Fruit fly (Drosophila melanogaster) whole organism, embryonic: ENCODE measurements around the gene RpS9.

ENCODE experiments used
- Asciz ChIP-seq: fragments of 200-800 bp; sonication (Bioruptor generic); optimal IDR thresholded peaks from 2 replicates; lab custom pipeline; 2017; ENCODE audit warnings: missing biosample characterization, mild to moderate bottlenecking, missing genetic modification characterization, missing genetic modification reagents
- CG10267 ChIP-seq: fragments of 200-800 bp; sonication (Bioruptor generic); optimal IDR thresholded peaks from 2 replicates; lab custom pipeline; 2018; ENCODE audit warnings: missing biosample characterization, mild to moderate bottlenecking, missing genetic modification characterization, moderate library complexity
- CG11085 ChIP-seq: fragments of 200-800 bp; sonication (Bioruptor generic); IDR thresholded peaks from 2 replicates; pipeline ENCODE4 v1.3.6; 2022; ENCODE audit warnings: missing biosample characterization, missing genetic modification characterization
- CG11504 ChIP-seq: fragments of 200-800 bp; sonication (Bioruptor generic); optimal IDR thresholded peaks from 3 replicates; lab custom pipeline; 2019; ENCODE audit warnings: missing biosample characterization, mild to moderate bottlenecking, missing genetic modification characterization, moderate library complexity
- CG11723 ChIP-seq: fragments of 200-800 bp; sonication (Bioruptor generic); optimal IDR thresholded peaks from 2 replicates; lab custom pipeline; 2017; ENCODE audit warnings: missing biosample characterization, mild to moderate bottlenecking, missing genetic modification characterization
- CG12299 ChIP-seq: fragments of 200-800 bp; sonication (Bioruptor generic); optimal IDR thresholded peaks from 2 replicates; lab custom pipeline; 2018; ENCODE audit warnings: missing biosample characterization, mild to moderate bottlenecking, missing genetic modification characterization
- CG1603 ChIP-seq: fragments of 200-800 bp; sonication (Bioruptor generic); optimal IDR thresholded peaks from 2 replicates; lab custom pipeline; 2019; ENCODE audit warnings: missing biosample characterization, mild to moderate bottlenecking, missing genetic modification characterization, moderate library complexity
- CG1647 ChIP-seq: fragments of 200-800 bp; sonication (Bioruptor generic); optimal IDR thresholded peaks from 3 replicates; lab custom pipeline; 2016; ENCODE audit warnings: missing biosample characterization, missing genetic modification characterization
- CG17359 ChIP-seq: fragments of 200-800 bp; sonication (Bioruptor generic); optimal IDR thresholded peaks from 3 replicates; lab custom pipeline; 2018; ENCODE audit warnings: missing biosample characterization, mild to moderate bottlenecking, missing genetic modification characterization, moderate library complexity
- CG17912 ChIP-seq: fragments of 200-800 bp; sonication (Bioruptor generic); optimal IDR thresholded peaks from 2 replicates; lab custom pipeline; 2018; ENCODE audit warnings: missing biosample characterization, mild to moderate bottlenecking, missing genetic modification characterization
- CG1832 ChIP-seq: fragments of 200-800 bp; sonication (Bioruptor generic); optimal IDR thresholded peaks from 2 replicates; lab custom pipeline; 2017; ENCODE audit warnings: missing biosample characterization, mild to moderate bottlenecking, missing genetic modification characterization, inconsistent platforms
- CG32767 ChIP-seq: fragments of 200-800 bp; sonication (Bioruptor generic); IDR thresholded peaks from 2 replicates; pipeline ENCODE4 v1.3.6; 2022; ENCODE audit warnings: missing biosample characterization, missing genetic modification characterization
- CG34376 ChIP-seq: fragments of 200-800 bp; sonication (Bioruptor generic); optimal IDR thresholded peaks from 2 replicates; lab custom pipeline; 2018; ENCODE audit warnings: missing biosample characterization, mild to moderate bottlenecking, missing genetic modification characterization
- CG3838 ChIP-seq: fragments of 200-800 bp; sonication (Bioruptor generic); optimal IDR thresholded peaks from 3 replicates; lab custom pipeline; 2016; ENCODE audit warnings: missing biosample characterization, missing genetic modification characterization
- CG4707 ChIP-seq: fragments of 200-800 bp; sonication (Bioruptor generic); optimal IDR thresholded peaks from 2 replicates; lab custom pipeline; 2018; ENCODE audit warnings: missing biosample characterization, mild to moderate bottlenecking, missing genetic modification characterization, moderate library complexity
- CG6272 ChIP-seq: fragments of 200-800 bp; sonication (Bioruptor generic); IDR thresholded peaks from 2 replicates; pipeline ENCODE4 v1.3.6; 2022; ENCODE audit warnings: missing biosample characterization, missing genetic modification characterization
- CG6654 ChIP-seq: fragments of 200-800 bp; sonication (Bioruptor generic); optimal IDR thresholded peaks from 2 replicates; lab custom pipeline; 2017; ENCODE audit warnings: missing biosample characterization, mild to moderate bottlenecking, missing genetic modification characterization
- CG6689 ChIP-seq: fragments of 200-800 bp; sonication (Bioruptor generic); IDR thresholded peaks from 2 replicates; pipeline ENCODE4 v1.3.6; 2022; ENCODE audit warnings: missing biosample characterization, missing genetic modification characterization
- CG6791 ChIP-seq: fragments of 200-800 bp; sonication (Bioruptor generic); IDR thresholded peaks from 3 replicates; pipeline ENCODE4 v1.3.6; 2022; ENCODE audit warnings: missing biosample characterization, missing genetic modification characterization; ENCODE audit not compliant: partially characterized antibody
- CG7372 ChIP-seq: fragments of 200-800 bp; sonication (Bioruptor generic); IDR thresholded peaks from 2 replicates; pipeline ENCODE4 v1.3.6; 2022; ENCODE audit warnings: missing biosample characterization, missing genetic modification characterization
- CG9609 ChIP-seq: fragments of 200-800 bp; sonication (Bioruptor generic); optimal IDR thresholded peaks from 3 replicates; lab custom pipeline; 2016; ENCODE audit warnings: missing biosample characterization, missing genetic modification characterization
- CG9817 ChIP-seq: fragments of 200-800 bp; sonication (Bioruptor generic); optimal IDR thresholded peaks from 2 replicates; lab custom pipeline; 2018; ENCODE audit warnings: missing biosample characterization, mild to moderate bottlenecking, missing genetic modification characterization, moderate library complexity
- Deaf1 ChIP-seq: fragments of 200-800 bp; optimal IDR thresholded peaks from 3 replicates; lab custom pipeline; 2019; ENCODE audit warnings: missing biosample characterization, mild to moderate bottlenecking, missing genetic modification characterization, moderate library complexity
- Dll ChIP-seq: fragments of 200-800 bp; sonication (Bioruptor generic); IDR thresholded peaks from 4 replicates; pipeline ENCODE4 v1.3.6; 2022; ENCODE audit warnings: missing biosample characterization, missing genetic modification characterization; ENCODE audit not compliant: partially characterized antibody
- E2f1 ChIP-seq: fragments of 200-800 bp; sonication (Bioruptor generic); IDR thresholded peaks from 2 replicates; pipeline ENCODE4 v1.3.6; 2022; ENCODE audit warnings: missing biosample characterization, missing genetic modification characterization
- E2f2 ChIP-seq: fragments of 200-800 bp; sonication (Bioruptor generic); IDR thresholded peaks from 2 replicates; pipeline ENCODE4 v1.3.6; 2022; ENCODE audit warnings: missing biosample characterization, missing genetic modification characterization
- Gug ChIP-seq: fragments of 200-800 bp; sonication (Bioruptor generic); IDR thresholded peaks from 4 replicates; pipeline ENCODE4 v1.3.6; 2022; ENCODE audit warnings: missing biosample characterization, missing genetic modification characterization
- HmgZ ChIP-seq: fragments of 200-800 bp; sonication (Bioruptor generic); optimal IDR thresholded peaks from 2 replicates; lab custom pipeline; 2018; ENCODE audit warnings: missing biosample characterization, mild to moderate bottlenecking, missing genetic modification characterization
- NC2α ChIP-seq: fragments of 200-800 bp; sonication (Bioruptor generic); optimal IDR thresholded peaks from 2 replicates; lab custom pipeline; 2016; ENCODE audit warnings: missing biosample characterization, missing genetic modification characterization
- Nf-YA ChIP-seq: fragments of 200-800 bp; sonication (Bioruptor generic); IDR thresholded peaks from 2 replicates; pipeline ENCODE4 v1.3.6; 2022; ENCODE audit warnings: missing biosample characterization, missing genetic modification characterization
- Sin3A ChIP-seq: fragments of >200 bp; optimal IDR thresholded peaks from 2 replicates; lab custom pipeline; 2018
- ash1 ChIP-seq: fragments of 200-800 bp; sonication (Bioruptor generic); optimal IDR thresholded peaks from 2 replicates; lab custom pipeline; 2018; ENCODE audit warnings: missing biosample characterization, mild to moderate bottlenecking, missing genetic modification characterization
- bigmax ChIP-seq: fragments of 200-800 bp; sonication (Bioruptor generic); optimal IDR thresholded peaks from 2 replicates; lab custom pipeline; 2018; ENCODE audit warnings: missing biosample characterization, mild to moderate bottlenecking, missing genetic modification characterization
- corto ChIP-seq: fragments of 200-800 bp; sonication (Bioruptor generic); optimal IDR thresholded peaks from 2 replicates; lab custom pipeline; 2016; ENCODE audit warnings: missing biosample characterization, mild to moderate bottlenecking, missing genetic modification characterization, moderate library complexity
- crol ChIP-seq: fragments of 200-800 bp; sonication (Bioruptor generic); IDR thresholded peaks from 2 replicates; pipeline ENCODE4 v1.3.6; 2022; ENCODE audit warnings: missing biosample characterization, missing genetic modification characterization
- cwo ChIP-seq: fragments of 200-800 bp; sonication (Bioruptor generic); optimal IDR thresholded peaks from 3 replicates; lab custom pipeline; 2017; ENCODE audit warnings: missing biosample characterization, missing genetic modification characterization, mild to moderate bottlenecking, moderate library complexity, missing genetic modification reagents
- dimm ChIP-seq: fragments of 200-800 bp; sonication (Bioruptor generic); IDR thresholded peaks from 2 replicates; pipeline ENCODE4 v1.3.6; 2022; ENCODE audit warnings: missing biosample characterization, missing genetic modification characterization
- dm ChIP-seq: fragments of 200-800 bp; sonication (Bioruptor generic); optimal IDR thresholded peaks from 3 replicates; lab custom pipeline; 2016; ENCODE audit warnings: missing biosample characterization, missing genetic modification characterization
- fd64A ChIP-seq: fragments of 200-800 bp; sonication (Bioruptor generic); optimal IDR thresholded peaks from 3 replicates; lab custom pipeline; 2018; ENCODE audit warnings: missing biosample characterization, mild to moderate bottlenecking, missing genetic modification characterization
- nau ChIP-seq: fragments of 200-800 bp; sonication (Bioruptor generic); optimal IDR thresholded peaks from 3 replicates; lab custom pipeline; 2017; ENCODE audit warnings: missing biosample characterization, mild to moderate bottlenecking, missing genetic modification characterization, missing genetic modification reagents
- nom ChIP-seq: fragments of 200-800 bp; sonication (Bioruptor generic); optimal IDR thresholded peaks from 2 replicates; lab custom pipeline; 2017; ENCODE audit warnings: missing biosample characterization, missing genetic modification characterization, mild to moderate bottlenecking, moderate library complexity, missing genetic modification reagents
- pan ChIP-seq, 4 experiments: fragments of >200 bp in 3 of 4; fragments of 200-800 bp in 1 of 4; sonication (Bioruptor generic) in 1 of 4; optimal IDR thresholded peaks in 3 of 4; IDR thresholded peaks in 1 of 4; 2 replicates each; pipeline versions ENCODE4 v1.3.6 to Lab custom; 2017 to 2022; ENCODE audit warnings: missing biosample characterization in 2 of 4, missing genetic modification characterization in 2 of 4, mixed read lengths in 1 of 4
- repo ChIP-seq: fragments of 200-800 bp; sonication (Bioruptor generic); optimal IDR thresholded peaks from 2 replicates; lab custom pipeline; 2016; ENCODE audit warnings: missing biosample characterization, missing genetic modification characterization
- ro ChIP-seq: fragments of 200-800 bp; sonication (Bioruptor generic); IDR thresholded peaks from 2 replicates; pipeline ENCODE4 v1.3.6; 2022; ENCODE audit warnings: missing biosample characterization, missing genetic modification characterization
- shn ChIP-seq: fragments of 200-800 bp; sonication (Bioruptor generic); optimal IDR thresholded peaks from 3 replicates; lab custom pipeline; 2016; ENCODE audit warnings: missing biosample characterization, missing genetic modification characterization
- sisA ChIP-seq: fragments of 200-800 bp; sonication (Bioruptor generic); IDR thresholded peaks from 2 replicates; pipeline ENCODE4 v1.3.6; 2022; ENCODE audit warnings: missing biosample characterization, missing genetic modification characterization
- slbo ChIP-seq: fragments of 200-800 bp; sonication (Bioruptor generic); IDR thresholded peaks from 2 replicates; pipeline ENCODE4 v1.3.6; 2022; ENCODE audit warnings: missing biosample characterization, missing genetic modification characterization
- sqz ChIP-seq: fragments of 200-800 bp; sonication (Bioruptor generic); optimal IDR thresholded peaks from 3 replicates; lab custom pipeline; 2018; ENCODE audit warnings: missing biosample characterization, mild to moderate bottlenecking, missing genetic modification characterization
- ssp ChIP-seq: fragments of 200-800 bp; sonication (Bioruptor generic); IDR thresholded peaks from 2 replicates; pipeline ENCODE4 v1.3.6; 2022; ENCODE audit warnings: missing biosample characterization, missing genetic modification characterization

Gene RpS9

dm6 chr3L:9460775-9461491, 50.4 kb downstream of the RpS9 start, which contains the start of the genes CG3434 and CG44838:
CG3434 (minus strand) TSS chr3L:9460799.
CG44838 (plus strand) TSS chr3L:9461050.
- TF ChIP-seq CG3838 (GFP tag; lab: Kevin White, UChicago) (peak; percentile 27), CG6689 (GFP tag; lab: Robert Waterston, UW) (peak; percentile 73), sqz (GFP tag; lab: Kevin White, UChicago) (peak; percentile 65), nau (GFP tag; lab: Kevin White, UChicago) (peak; percentile 48), CG9817 (tag; lab: Kevin White, UChicago) (peak; percentile 74), CG4707 (GFP tag; lab: Kevin White, UChicago) (no peak), ro (GFP tag; lab: Robert Waterston, UW) (no peak), CG9609 (GFP tag; lab: Kevin White, UChicago) (peak; percentile 53), E2f1 (GFP tag; lab: Robert Waterston, UW) (peak; percentile 73), nom (peak; percentile 51), pan (optimal IDR thresholded peaks at IDR 0.05; lab: Kevin White, UChicago) (no peak), pan (GFP tag; optimal IDR thresholded peaks at IDR 0.05 in 1 of 2, IDR thresholded peaks at IDR 0.05 in 1 of 2) (peak in 1 of 2 experiments; percentile 66), CG11723 (GFP tag; lab: Kevin White, UChicago) (peak; percentile 64), Asciz (GFP tag; lab: Kevin White, UChicago) (peak; percentile 58), Deaf1 (tag; lab: Kevin White, UChicago) (peak; percentile 58), CG1832 (GFP tag; lab: Kevin White, UChicago) (peak; percentile 18), CG6654 (no peak), sisA (peak; percentile 75), dimm (GFP tag; lab: Robert Waterston, UW) (no peak), CG1603 (tag; lab: Kevin White, UChicago) (no peak), crol (GFP tag; lab: Robert Waterston, UW) (no peak), repo (GFP tag; lab: Kevin White, UChicago) (no peak), CG6272 (GFP tag; lab: Robert Waterston, UW) (peak; percentile 76; the same call in 1 of the 2 replicates), Sin3A (lab: Kevin White, UChicago) (peak; percentile 2), HmgZ (peak; percentile 82), CG6791 (no peak), Gug (GFP tag; lab: Robert Waterston, UW) (peak; percentile 55), fd64A (GFP tag; lab: Kevin White, UChicago) (peak; percentile 15), cwo (peak; percentile 75), ash1 (no peak), CG7372 (GFP tag; lab: Robert Waterston, UW) (peak; percentile 57; the same call in 1 of the 2 replicates), CG17912 (peak; percentile 3), shn (GFP tag; lab: Kevin White, UChicago) (peak; percentile 68), CG12299 (tag; lab: Kevin White, UChicago) (peak; percentile 74), CG10267 (tag; lab: Kevin White, UChicago) (peak; percentile 82), CG11085 (GFP tag; lab: Robert Waterston, UW) (peak; percentile 62; the same call in 1 of the 2 replicates), corto (GFP tag; lab: Kevin White, UChicago) (peak; percentile 42), Dll (peak; percentile 21; the same call in 1 of the 4 replicates), CG17359 (peak; percentile 79), NC2α (GFP tag; lab: Kevin White, UChicago) (peak; percentile 39), ssp (GFP tag; lab: Robert Waterston, UW) (peak; percentile 82), bigmax (peak; percentile 50), Nf-YA (peak; percentile 42; the same call in 1 of the 2 replicates), CG32767 (no peak; the same call in 1 of the 2 replicates), slbo (GFP tag; lab: Robert Waterston, UW) (peak; percentile 81), CG1647 (GFP tag; lab: Kevin White, UChicago) (peak; percentile 67), E2f2 (GFP tag; lab: Robert Waterston, UW) (peak; percentile 78), CG11504 (peak; percentile 79), dm (GFP tag; lab: Kevin White, UChicago) (peak; percentile 75), CG34376 (GFP tag; lab: Kevin White, UChicago) (peak; percentile 70)
